Worm (Caenorhabditis elegans) whole organism, late embryonic: ENCODE data around the gene C05G5.3.

Experiments
- ama-1 ChIP-seq: fragments of 150-350 bp; optimal IDR thresholded peaks from 2 replicates; lab custom pipeline; 2014
- ceh-34 ChIP-seq: sonication (generic microtip); optimal IDR thresholded peaks from 2 replicates; lab custom pipeline; 2016; ENCODE audit warnings: mild to moderate bottlenecking, missing genetic modification characterization, missing compliant biosample characterization
- ceh-9 ChIP-seq: sonication (generic microtip); optimal IDR thresholded peaks from 2 replicates; lab custom pipeline; 2016; ENCODE audit warnings: mild to moderate bottlenecking, missing genetic modification characterization, inconsistent platforms, missing compliant biosample characterization
- elt-2 ChIP-seq: sonication (generic microtip); optimal IDR thresholded peaks from 2 replicates; lab custom pipeline; 2016; ENCODE audit warnings: missing genetic modification reagents, missing genetic modification characterization, missing compliant biosample characterization
- hlh-8 ChIP-seq: sonication (generic microtip); optimal IDR thresholded peaks from 2 replicates; lab custom pipeline; 2016; ENCODE audit warnings: missing genotype, missing genetic modification characterization, missing compliant biosample characterization
- pha-4 ChIP-seq: fragments of 150-350 bp; optimal IDR thresholded peaks from 2 replicates; lab custom pipeline; 2018; ENCODE audit warnings: missing biosample characterization, missing genetic modification reagents, missing genetic modification characterization
- rnt-1 ChIP-seq: sonication (generic microtip); optimal IDR thresholded peaks from 2 replicates; lab custom pipeline; 2016; ENCODE audit warnings: missing genetic modification characterization, missing compliant biosample characterization
- sox-4 ChIP-seq: sonication (generic microtip); optimal IDR thresholded peaks from 2 replicates; lab custom pipeline; 2017; ENCODE audit warnings: mild to moderate bottlenecking, missing genetic modification characterization, inconsistent platforms, missing compliant biosample characterization
- unc-55 ChIP-seq: sonication (generic microtip); optimal IDR thresholded peaks from 2 replicates; lab custom pipeline; 2017; ENCODE audit warnings: missing biosample characterization, missing genetic modification reagents, missing genetic modification characterization

DNA sequence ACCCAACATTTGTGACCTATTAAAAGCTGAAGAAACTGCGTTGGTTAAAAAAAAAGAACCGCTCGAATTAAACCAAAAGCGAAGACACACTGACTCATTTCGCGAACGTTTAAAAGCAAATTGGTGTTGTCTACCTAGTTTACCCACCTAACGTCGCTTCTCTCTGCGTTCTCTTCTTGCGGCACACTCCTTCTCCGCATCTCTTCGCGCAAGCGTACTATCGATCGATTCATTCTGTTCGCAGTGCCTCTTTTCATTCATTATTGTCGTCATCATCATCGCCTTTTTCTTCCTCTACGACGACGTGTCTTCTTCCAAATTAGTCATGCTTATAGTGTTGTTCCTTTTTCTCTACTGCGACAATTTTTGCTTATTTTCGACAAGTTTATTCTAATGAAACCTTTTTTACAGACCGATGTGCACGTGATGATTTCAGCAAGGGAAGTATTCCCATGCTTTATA is 40.6 kb downstream of the C05G5.3 start, which contains the start of gene atrn-1:
- no peak for TF ChIP-seq elt-2 (tag; lab: Kevin White, UChicago)
- TF ChIP-seq unc-55 (GFP tag; lab: Kevin White, UChicago) = no peak
- TF ChIP-seq ceh-34 (tag; lab: Kevin White, UChicago) = no peak
- no peak for TF ChIP-seq rnt-1 (tag; lab: Kevin White, UChicago)
- TF ChIP-seq hlh-8 = no peak
- no peak for TF ChIP-seq sox-4 (tag; lab: Kevin White, UChicago)
- no peak for TF ChIP-seq ama-1 (lab: Kevin White, UChicago)
- no peak for TF ChIP-seq pha-4
- TF ChIP-seq ceh-9 (tag; lab: Kevin White, UChicago) = no peak
